Worm (Caenorhabditis elegans) whole organism, L1 larva: Measurements from ENCODE around the gene par-5.

ENCODE experiments used
- ceh-63 ChIP-seq: fragments of 200-800 bp; sonication (Bioruptor generic); optimal IDR thresholded peaks from 2 replicates; lab custom pipeline; 2018; ENCODE audit warnings: mild to moderate bottlenecking, missing genetic modification characterization, missing compliant biosample characterization
- ceh-88 ChIP-seq: fragments of 200-800 bp; sonication (Bioruptor generic); IDR thresholded peaks from 2 replicates; pipeline ENCODE4 v1.3.6; 2022; ENCODE audit warnings: missing genetic modification characterization, missing compliant biosample characterization
- efl-1 ChIP-seq, 4 experiments: fragments of 150-350 bp; optimal IDR thresholded peaks in 3 of 4; peaks in 1 of 4; 1 replicate in 1 of 4; 2 replicates in 3 of 4; lab custom pipeline; 2014; ENCODE audit warnings: missing biosample characterization in 2 of 4, missing genetic modification characterization in 2 of 4, missing genetic modification reagents in 2 of 4
- egl-13 ChIP-seq: sonication (generic microtip); optimal IDR thresholded peaks from 2 replicates; lab custom pipeline; 2016; ENCODE audit warnings: missing genotype, missing genetic modification reagents, missing genetic modification characterization, missing compliant biosample characterization
- elt-2 ChIP-seq: sonication (generic microtip); optimal IDR thresholded peaks from 2 replicates; lab custom pipeline; 2016; ENCODE audit warnings: missing genetic modification characterization, mild to moderate bottlenecking, inconsistent platforms, missing compliant biosample characterization, missing genetic modification reagents
- fkh-4 ChIP-seq: sonication (generic microtip); optimal IDR thresholded peaks from 2 replicates; lab custom pipeline; 2016; ENCODE audit warnings: missing compliant biosample characterization, missing genetic modification characterization, borderline replicate concordance
- hlh-17 ChIP-seq: fragments of 200-800 bp; sonication (Bioruptor generic); optimal IDR thresholded peaks from 2 replicates; lab custom pipeline; 2018; ENCODE audit warnings: missing genetic modification characterization, mild to moderate bottlenecking, missing compliant biosample characterization, moderate library complexity, borderline replicate concordance
- irx-1 ChIP-seq: sonication (generic microtip); optimal IDR thresholded peaks from 2 replicates; lab custom pipeline; 2016; ENCODE audit warnings: missing genetic modification characterization, missing compliant biosample characterization
- lin-14 ChIP-seq: fragments of 200-800 bp; sonication (Bioruptor generic); optimal IDR thresholded peaks from 2 replicates; lab custom pipeline; 2018; ENCODE audit warnings: mild to moderate bottlenecking, missing genetic modification characterization, moderate library complexity, missing compliant biosample characterization
- lin-35 ChIP-seq, 2 experiments: fragments of 150-350 bp; optimal IDR thresholded peaks; 2 replicates each; lab custom pipeline; 2014; ENCODE audit warnings: missing biosample characterization in 2 of 2, missing genetic modification characterization in 2 of 2, missing genetic modification reagents in 2 of 2
- lin-39 ChIP-seq: fragments of 150-350 bp; optimal IDR thresholded peaks from 2 replicates; lab custom pipeline; 2014; ENCODE audit warnings: missing biosample characterization, missing genetic modification reagents, missing genetic modification characterization
- lir-3 ChIP-seq: sonication (generic microtip); optimal IDR thresholded peaks from 2 replicates; lab custom pipeline; 2016; ENCODE audit warnings: mild to moderate bottlenecking, missing genetic modification characterization, moderate library complexity, missing compliant biosample characterization; ENCODE audit not compliant: poor library complexity
- lsy-2 ChIP-seq, 2 experiments: fragments of 150-350 bp; optimal IDR thresholded peaks; 2 replicates each; lab custom pipeline; 2014; ENCODE audit warnings: missing biosample characterization in 2 of 2, missing genetic modification characterization in 2 of 2
- mef-2 ChIP-seq: fragments of 150-350 bp; optimal IDR thresholded peaks from 2 replicates; lab custom pipeline; 2014; ENCODE audit warnings: missing biosample characterization, missing genetic modification characterization
- nhr-19 ChIP-seq: fragments of 200-800 bp; sonication (Bioruptor generic); conservative IDR thresholded peaks from 2 replicates; pipeline ENCODE4 v1.3.6; 2022; ENCODE audit warnings: missing genetic modification characterization, missing compliant biosample characterization
- nhr-47 ChIP-seq: sonication (generic microtip); optimal IDR thresholded peaks from 2 replicates; lab custom pipeline; 2016; ENCODE audit warnings: mild to moderate bottlenecking, missing genetic modification characterization, moderate library complexity, missing compliant biosample characterization
- nhr-71 ChIP-seq: sonication (generic microtip); optimal IDR thresholded peaks from 2 replicates; lab custom pipeline; 2016; ENCODE audit warnings: mild to moderate bottlenecking, missing genetic modification characterization, moderate library complexity, missing compliant biosample characterization
- nhr-84 ChIP-seq: sonication (generic microtip); optimal IDR thresholded peaks from 2 replicates; lab custom pipeline; 2017; ENCODE audit warnings: missing biosample characterization, missing genetic modification characterization
- pag-3 ChIP-seq: sonication (generic microtip); optimal IDR thresholded peaks from 2 replicates; lab custom pipeline; 2017; ENCODE audit warnings: missing genetic modification characterization, mild to moderate bottlenecking, missing compliant biosample characterization, antibody characterized with exemption, borderline replicate concordance; ENCODE audit not compliant: insufficient read depth
- pqm-1 ChIP-seq: sonication (generic microtip); optimal IDR thresholded peaks from 3 replicates; lab custom pipeline; 2017; ENCODE audit warnings: missing biosample characterization, missing genetic modification characterization
- snu-23 ChIP-seq: sonication (generic microtip); optimal IDR thresholded peaks from 2 replicates; lab custom pipeline; 2016; ENCODE audit warnings: missing genetic modification characterization, missing compliant biosample characterization
- sox-4 ChIP-seq: sonication (generic microtip); optimal IDR thresholded peaks from 2 replicates; lab custom pipeline; 2016; ENCODE audit warnings: missing genetic modification characterization, missing compliant biosample characterization
- tlp-1 ChIP-seq: fragments of 150-350 bp; optimal IDR thresholded peaks from 2 replicates; lab custom pipeline; 2014; ENCODE audit warnings: missing biosample characterization, missing genetic modification characterization
- unc-130 ChIP-seq: fragments of 150-350 bp; optimal IDR thresholded peaks from 2 replicates; lab custom pipeline; 2017; ENCODE audit warnings: missing biosample characterization, missing genetic modification characterization, inconsistent platforms
- unc-86 ChIP-seq: sonication (generic microtip); optimal IDR thresholded peaks from 2 replicates; lab custom pipeline; 2016; ENCODE audit warnings: missing genetic modification characterization, missing compliant biosample characterization
- vab-15 ChIP-seq: sonication (generic microtip); optimal IDR thresholded peaks from 2 replicates; lab custom pipeline; 2017; ENCODE audit warnings: missing genotype, mild to moderate bottlenecking, missing genetic modification characterization, missing compliant biosample characterization
- ztf-11 ChIP-seq, 2 experiments: sonication (generic microtip); optimal IDR thresholded peaks; 2 replicates each; lab custom pipeline; 2016 to 2017; ENCODE audit warnings: missing genetic modification characterization in 2 of 2, missing biosample characterization in 1 of 2, missing compliant biosample characterization in 1 of 2
- ztf-4 ChIP-seq: fragments of 150-350 bp; optimal IDR thresholded peaks from 2 replicates; lab custom pipeline; 2014; ENCODE audit warnings: missing biosample characterization, missing genetic modification characterization

par-5 gene

ce11 chrIV:11776968-11777467 is 44.7 kb downstream of the par-5 start:
- TF ChIP-seq nhr-47 (tag; lab: Kevin White, UChicago) (peak; percentile 16), lir-3 (no peak), egl-13 (tag; lab: Kevin White, UChicago) (peak; percentile 62), unc-86 (tag; lab: Kevin White, UChicago) (peak; percentile 21), nhr-84 (tag; lab: Kevin White, UChicago) (no peak), vab-15 (tag; lab: Kevin White, UChicago) (no peak), sox-4 (tag; lab: Kevin White, UChicago) (no peak), lsy-2 (tag; optimal IDR thresholded peaks at IDR 0.05; lab: Kevin White, UChicago) (no peak), nhr-71 (tag; lab: Kevin White, UChicago) (peak; percentile 75), pag-3 (tag; lab: Kevin White, UChicago) (no peak), ztf-11 (tag; optimal IDR thresholded peaks at IDR 0.05; lab: Kevin White, UChicago) (no peak), lin-35 (GFP tag; optimal IDR thresholded peaks at IDR 0.05; lab: Kevin White, UChicago) (no peak), lin-14 (GFP tag; lab: Kevin White, UChicago) (peak; percentile 13)

DNA sequence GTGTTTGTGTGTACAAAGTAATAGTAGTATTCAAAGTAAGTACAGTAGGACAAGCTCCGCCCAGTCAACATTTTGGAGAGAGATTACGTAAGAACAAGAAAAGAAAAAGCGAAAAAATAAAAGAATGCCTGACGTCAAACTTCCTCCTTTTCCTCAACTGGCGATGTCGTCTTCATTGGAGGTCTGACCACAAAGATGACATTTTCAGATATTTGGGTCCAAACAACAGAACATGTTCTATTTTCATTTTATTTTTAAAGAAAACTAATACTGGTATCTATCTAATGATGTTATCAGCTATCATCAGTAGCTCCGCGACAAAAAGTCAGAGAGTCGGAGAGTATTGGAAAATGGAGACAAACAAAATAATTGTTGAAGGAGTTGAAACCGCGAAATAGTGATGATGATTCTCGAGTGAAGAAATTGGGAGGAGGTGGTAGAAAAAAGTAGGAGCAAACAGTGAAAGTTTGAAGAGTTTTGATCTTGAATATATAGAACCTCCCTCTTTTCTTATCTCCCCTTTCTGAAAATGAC is 48.0 kb downstream of the par-5 start, which contains the start of gene lips-5:
TSS of gene lips-5 (minus strand) at position 51 of the 534 bp plus-strand sequence.
- TF ChIP-seq hlh-17 (GFP tag; lab: Kevin White, UChicago), result no peak
- TF ChIP-seq elt-2, result peak; percentile 30
- no peak for TF ChIP-seq ceh-88 (GFP tag; lab: Robert Waterston, UW)
- no peak for TF ChIP-seq fkh-4 (tag; lab: Kevin White, UChicago)

- TF ChIP-seq efl-1 (optimal IDR thresholded peaks at IDR 0.05; lab: Kevin White, UChicago) (no peak), efl-1 (GFP tag; optimal IDR thresholded peaks at IDR 0.05 in 1 of 2; lab: Kevin White, UChicago) (peak in 1 of 2 experiments; percentile 94), mef-2 (tag; lab: Kevin White, UChicago) (no peak)
These were observed 49.6 kb downstream of the par-5 start for ce11 chrIV:11772119-11772518.

DNA sequence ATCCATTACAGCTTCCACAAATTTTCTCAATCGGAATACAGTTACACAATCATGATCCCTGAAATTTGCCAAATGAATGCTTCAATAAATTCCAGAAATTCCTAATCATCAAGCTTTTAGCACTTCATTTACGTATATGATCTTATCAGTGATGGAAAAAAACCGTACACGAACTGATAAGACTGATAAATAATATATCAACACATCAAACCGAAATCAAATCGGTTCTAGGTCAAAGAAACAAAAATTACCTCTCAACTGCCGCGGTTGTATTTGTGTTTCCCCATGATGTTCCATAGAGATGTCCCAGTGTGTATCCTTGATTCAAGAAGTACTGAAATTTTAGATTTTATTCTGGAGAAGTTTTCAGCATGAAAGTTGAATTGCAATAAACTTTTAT is 50.7 kb downstream of the par-5 start:
- TF ChIP-seq mef-2 (tag; lab: Kevin White, UChicago), result no peak
- TF ChIP-seq ztf-4 (tag; lab: Kevin White, UChicago), result no peak
- no peak for TF ChIP-seq ceh-63 (GFP tag; lab: Kevin White, UChicago)
- TF ChIP-seq lin-39, result no peak
- TF ChIP-seq unc-130 (tag; lab: Kevin White, UChicago), result no peak
- no peak for TF ChIP-seq irx-1 (tag; lab: Kevin White, UChicago)
- peak; percentile 84 for TF ChIP-seq pqm-1 (tag; lab: Kevin White, UChicago)
- TF ChIP-seq elt-2, result peak; percentile 82
- no peak for TF ChIP-seq snu-23 (GFP tag; lab: Kevin White, UChicago)
- no peak for TF ChIP-seq efl-1 (optimal IDR thresholded peaks at IDR 0.05; lab: Kevin White, UChicago)
- no peak for TF ChIP-seq efl-1 (GFP tag; optimal IDR thresholded peaks at IDR 0.05 in 1 of 2; lab: Kevin White, UChicago)
- TF ChIP-seq tlp-1 (tag; lab: Kevin White, UChicago), result peak; percentile 70
- TF ChIP-seq ztf-11 (tag; optimal IDR thresholded peaks at IDR 0.05; lab: Kevin White, UChicago), result no peak
- no peak for TF ChIP-seq nhr-19 (GFP tag; lab: Robert Waterston, UW)
- peak; percentile 10 for TF ChIP-seq lin-14 (GFP tag; lab: Kevin White, UChicago)
